Worm (Caenorhabditis elegans): ENCODE data around the gene F56D6.21.

Gene F56D6.21

DNA sequence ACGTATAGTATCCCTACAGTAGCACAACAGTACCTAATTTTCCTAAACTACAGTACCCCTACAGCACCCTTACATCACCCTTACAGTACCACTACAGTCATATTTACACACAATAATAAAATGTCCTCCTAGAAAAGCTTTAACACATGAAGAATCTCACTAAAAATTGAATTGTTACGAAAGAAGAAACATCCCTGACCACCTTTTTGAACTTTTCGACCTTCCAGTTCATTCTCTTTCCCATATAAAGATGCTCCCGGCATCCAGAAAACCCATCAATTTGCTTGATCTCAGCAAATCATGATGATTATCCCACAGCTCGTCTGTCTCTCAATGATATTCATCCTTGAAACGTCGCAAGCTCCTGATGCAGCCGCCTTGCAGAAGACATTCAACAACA lies at the start of gene F56D6.21:
Gene F56D6.21 (plus strand): TSS at position 301 of the 400 bp plus-strand sequence.
- no peak for TF ChIP-seq alr-1 (tag; optimal IDR thresholded peaks at IDR 0.05)
- no peak for TF ChIP-seq mbf-1 (tag; optimal IDR thresholded peaks at IDR 0.05)
- no peak for TF ChIP-seq ztf-1 (GFP tag; conservative IDR thresholded peaks at IDR 0.05)
- TF ChIP-seq nhr-12 (tag; optimal IDR thresholded peaks at IDR 0.05), result no peak
- TF ChIP-seq unc-55 (GFP tag; optimal IDR thresholded peaks at IDR 0.05), result no peak
- TF ChIP-seq nhr-6 (tag; optimal IDR thresholded peaks at IDR 0.05), result no peak
- no peak for TF ChIP-seq sma-9 (GFP tag; optimal IDR thresholded peaks at IDR 0.05)
- TF ChIP-seq sma-9 (tag; optimal IDR thresholded peaks at IDR 0.05), result no peak
- no peak for TF ChIP-seq sem-4 (tag; optimal IDR thresholded peaks at IDR 0.05)
- TF ChIP-seq nhr-23 (tag; optimal IDR thresholded peaks at IDR 0.05), result no peak
- TF ChIP-seq elt-1 (tag; optimal IDR thresholded peaks at IDR 0.05), result no peak
- no peak for TF ChIP-seq Y55F3AM.14 (GFP tag; optimal IDR thresholded peaks at IDR 0.05)
- no peak for TF ChIP-seq aly-2 (tag; optimal IDR thresholded peaks at IDR 0.05)
- TF ChIP-seq lin-39 (tag; optimal IDR thresholded peaks at IDR 0.05), result no peak
- TF ChIP-seq nhr-237 (tag; optimal IDR thresholded peaks at IDR 0.05), result no peak
- no peak for TF ChIP-seq lin-13 (GFP tag; optimal IDR thresholded peaks at IDR 0.05)
- no peak for TF ChIP-seq nhr-77 (tag; optimal IDR thresholded peaks at IDR 0.05)
- TF ChIP-seq gmeb-1 (tag; optimal IDR thresholded peaks at IDR 0.05), result no peak
- no peak for TF ChIP-seq unc-39 (tag; optimal IDR thresholded peaks at IDR 0.05)
- no peak for TF ChIP-seq R02D3.7 (tag; optimal IDR thresholded peaks at IDR 0.05)

DNA sequence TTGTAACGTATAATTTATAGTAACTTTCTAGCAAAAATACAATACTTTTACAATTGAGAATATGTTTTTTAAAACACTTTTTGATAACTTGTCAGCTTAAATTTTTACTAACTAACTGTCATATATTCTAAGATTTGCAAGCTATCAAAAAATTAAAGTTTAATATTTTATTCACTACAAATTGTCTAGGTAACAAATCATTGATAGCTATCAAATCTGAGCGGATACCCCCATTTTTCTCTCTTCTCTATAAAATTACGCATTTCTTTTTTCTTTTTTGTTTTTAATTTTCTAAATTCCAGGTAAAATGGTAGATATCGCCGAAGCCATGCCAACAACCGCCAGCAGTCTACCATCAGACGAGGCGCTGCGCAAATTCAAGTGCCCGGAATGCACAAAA lies 49.2 kb upstream of the F56D6.21 start, which contains the start of gene zag-1:
Gene zag-1 (plus strand): TSS at position 301 of the 400 bp plus-strand sequence.
- TF ChIP-seq ztf-1 (GFP tag; conservative IDR thresholded peaks at IDR 0.05) (no peak), skn-1 (tag; optimal IDR thresholded peaks at IDR 0.05) (no peak), sma-3 (GFP tag; optimal IDR thresholded peaks at IDR 0.05) (no peak), nhr-129 (tag; optimal IDR thresholded peaks at IDR 0.05) (no peak), sem-4 (tag; optimal IDR thresholded peaks at IDR 0.05) (no peak), ztf-4 (tag; optimal IDR thresholded peaks at IDR 0.05) (no peak), F13H6.1 (tag; optimal IDR thresholded peaks at IDR 0.05) (no peak)

DNA sequence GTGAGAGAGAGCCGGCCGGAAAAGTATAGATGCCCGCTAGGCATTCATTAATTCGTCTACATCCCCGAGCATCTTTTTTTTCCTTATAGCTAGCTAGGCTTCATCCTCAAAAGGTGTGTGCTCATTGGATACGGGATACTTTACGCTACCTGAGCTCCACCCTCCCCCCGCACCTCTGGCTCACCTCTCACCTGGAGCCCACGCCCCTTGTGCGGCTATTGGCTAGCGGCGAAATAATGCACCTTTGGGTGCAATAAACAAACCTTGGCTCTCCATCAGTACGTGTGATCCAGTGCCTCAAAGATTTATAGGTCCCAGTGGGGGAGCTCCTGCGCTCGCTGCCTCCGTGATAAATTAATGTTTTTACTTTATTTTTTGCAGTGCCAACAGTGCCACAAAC lies 48.5 kb upstream of the F56D6.21 start:
- TF ChIP-seq ZK546.5 (tag; optimal IDR thresholded peaks at IDR 0.05), result no peak
- no peak for TF ChIP-seq nhr-6 (tag; optimal IDR thresholded peaks at IDR 0.05)
- TF ChIP-seq peb-1 (tag; optimal IDR thresholded peaks at IDR 0.05), result no peak
- no peak for TF ChIP-seq unc-39 (tag; optimal IDR thresholded peaks at IDR 0.05)
- peak; percentile 62 for TF ChIP-seq mab-5 (tag; optimal IDR thresholded peaks at IDR 0.05)
- TF ChIP-seq blmp-1 (tag; optimal IDR thresholded peaks at IDR 0.05; ENCODE audit: insufficient read depth), result no peak
- no peak for TF ChIP-seq ceh-16 (tag; optimal IDR thresholded peaks at IDR 0.05)
- TF ChIP-seq R02D3.7 (tag; optimal IDR thresholded peaks at IDR 0.05), result no peak
- no peak for TF ChIP-seq ztf-11 (tag; optimal IDR thresholded peaks at IDR 0.05)

DNA sequence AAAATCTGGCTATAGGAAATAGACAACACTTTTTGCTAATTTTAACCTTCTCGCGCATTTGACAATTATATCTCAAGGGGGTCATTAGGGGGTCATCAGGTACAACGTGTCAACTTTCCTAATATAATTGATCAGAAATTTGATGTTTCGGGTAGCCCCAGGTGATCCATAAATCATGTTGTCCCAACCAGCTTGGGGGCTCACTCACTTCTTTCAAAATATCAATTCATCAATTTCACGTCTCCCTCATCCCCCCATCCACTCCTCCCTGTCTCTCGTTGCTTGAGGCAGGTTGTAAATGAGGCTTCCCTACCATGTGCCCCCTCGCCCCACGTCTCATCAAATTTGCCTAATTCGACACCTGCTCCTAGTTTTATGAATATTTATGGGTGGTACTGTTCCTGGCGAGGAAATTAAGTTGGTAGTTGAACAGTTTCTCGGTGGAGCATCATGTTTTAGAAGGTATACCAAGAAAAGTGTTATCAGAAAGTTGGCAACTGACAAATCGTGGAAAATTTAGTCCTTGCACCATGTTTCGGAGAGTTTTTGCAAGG lies 46.6 kb upstream of the F56D6.21 start:
- TF ChIP-seq F13H6.1 (tag; optimal IDR thresholded peaks at IDR 0.05) (no peak), ztf-4 (tag; optimal IDR thresholded peaks at IDR 0.05) (no peak), mab-5 (tag; optimal IDR thresholded peaks at IDR 0.05) (peak; percentile 81), blmp-1 (tag; optimal IDR thresholded peaks at IDR 0.05; ENCODE audit: insufficient read depth) (no peak), nhr-77 (tag; optimal IDR thresholded peaks at IDR 0.05) (no peak), gmeb-1 (tag; optimal IDR thresholded peaks at IDR 0.05) (no peak), nhr-21 (tag; optimal IDR thresholded peaks at IDR 0.05) (no peak), lin-39 (tag; optimal IDR thresholded peaks at IDR 0.05) (peak; percentile 49), alr-1 (tag; optimal IDR thresholded peaks at IDR 0.05) (no peak), lin-13 (GFP tag; optimal IDR thresholded peaks at IDR 0.05) (no peak)

DNA sequence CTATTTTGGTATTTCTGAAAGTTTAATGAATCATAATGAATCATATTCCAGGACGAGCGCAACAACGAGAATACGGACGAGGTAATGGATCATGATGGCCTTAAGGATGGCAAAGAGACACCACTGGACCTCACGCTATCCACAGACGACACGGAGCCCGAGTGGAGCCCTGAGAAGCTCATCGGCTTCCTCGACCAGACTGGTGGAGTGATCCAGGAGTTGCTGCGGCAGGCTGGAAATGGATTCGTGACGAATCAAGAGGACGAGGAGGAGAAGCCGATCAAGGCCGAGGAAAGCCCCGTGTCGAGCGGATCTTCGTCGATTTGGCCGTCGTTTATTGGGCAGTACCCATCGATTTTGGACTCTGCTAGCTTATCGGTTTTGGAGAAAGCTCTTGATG lies 45.2 kb upstream of the F56D6.21 start:
- TF ChIP-seq elt-1 (tag; optimal IDR thresholded peaks at IDR 0.05), result no peak
- TF ChIP-seq C34F6.9 (tag; optimal IDR thresholded peaks at IDR 0.05), result no peak
- no peak for TF ChIP-seq ztf-4 (tag; optimal IDR thresholded peaks at IDR 0.05)
- no peak for TF ChIP-seq peb-1 (tag; optimal IDR thresholded peaks at IDR 0.05)
- no peak for TF ChIP-seq gmeb-1 (tag; optimal IDR thresholded peaks at IDR 0.05)
- TF ChIP-seq nhr-10 (tag; optimal IDR thresholded peaks at IDR 0.05), result no peak
- TF ChIP-seq ZK546.5 (tag; optimal IDR thresholded peaks at IDR 0.05), result no peak
- TF ChIP-seq unc-62 (GFP tag; optimal IDR thresholded peaks at IDR 0.05), result no peak
- TF ChIP-seq alr-1 (tag; optimal IDR thresholded peaks at IDR 0.05), result no peak
- no peak for TF ChIP-seq mbf-1 (tag; optimal IDR thresholded peaks at IDR 0.05)
- TF ChIP-seq nhr-6 (tag; optimal IDR thresholded peaks at IDR 0.05), result no peak
- no peak for TF ChIP-seq ztf-11 (tag; optimal IDR thresholded peaks at IDR 0.05)

All from whole organism, L2 larva.